Worm (Caenorhabditis elegans) whole organism, L1 larva: ENCODE measurements around the gene chdh-1.

Source experiments
- dpl-1 ChIP-seq, 3 experiments: fragments of 150-350 bp in 2 of 3; sonication (generic microtip) in 1 of 3; optimal IDR thresholded peaks; 2 replicates each; lab custom pipeline; 2014 to 2017; ENCODE audit warnings: missing biosample characterization in 3 of 3, missing genetic modification characterization in 3 of 3, missing genetic modification reagents in 3 of 3
- elt-2 ChIP-seq: sonication (generic microtip); optimal IDR thresholded peaks from 2 replicates; lab custom pipeline; 2016; ENCODE audit warnings: missing genetic modification characterization, mild to moderate bottlenecking, inconsistent platforms, missing compliant biosample characterization, missing genetic modification reagents
- elt-3 ChIP-seq, 6 experiments: fragments of 150-350 bp in 1 of 6; sonication (generic microtip); optimal IDR thresholded peaks; 2 replicates each; lab custom pipeline; 2017 to 2018; ENCODE audit warnings: missing biosample characterization in 6 of 6, missing genetic modification characterization in 6 of 6, inconsistent platforms in 1 of 6
- mab-9 ChIP-seq: fragments of 200-800 bp; sonication (Bioruptor generic); IDR thresholded peaks from 2 replicates; pipeline ENCODE4 v1.3.6; 2022; ENCODE audit warnings: missing genetic modification reagents, missing genetic modification characterization, missing compliant biosample characterization
- mdl-1 ChIP-seq, 2 experiments: fragments of 150-350 bp; optimal IDR thresholded peaks; 2 replicates each; lab custom pipeline; 2014 to 2017; ENCODE audit warnings: missing biosample characterization in 2 of 2, missing genetic modification characterization in 2 of 2, inconsistent platforms in 1 of 2
- nhr-76 ChIP-seq: sonication (generic microtip); optimal IDR thresholded peaks from 2 replicates; lab custom pipeline; 2017; ENCODE audit warnings: missing biosample characterization, missing genetic modification characterization
- ztf-11 ChIP-seq, 2 experiments: sonication (generic microtip); optimal IDR thresholded peaks; 2 replicates each; lab custom pipeline; 2016 to 2017; ENCODE audit warnings: missing genetic modification characterization in 2 of 2, missing biosample characterization in 1 of 2, missing compliant biosample characterization in 1 of 2
- ztf-4 ChIP-seq: fragments of 150-350 bp; optimal IDR thresholded peaks from 2 replicates; lab custom pipeline; 2014; ENCODE audit warnings: missing biosample characterization, missing genetic modification characterization

DNA sequence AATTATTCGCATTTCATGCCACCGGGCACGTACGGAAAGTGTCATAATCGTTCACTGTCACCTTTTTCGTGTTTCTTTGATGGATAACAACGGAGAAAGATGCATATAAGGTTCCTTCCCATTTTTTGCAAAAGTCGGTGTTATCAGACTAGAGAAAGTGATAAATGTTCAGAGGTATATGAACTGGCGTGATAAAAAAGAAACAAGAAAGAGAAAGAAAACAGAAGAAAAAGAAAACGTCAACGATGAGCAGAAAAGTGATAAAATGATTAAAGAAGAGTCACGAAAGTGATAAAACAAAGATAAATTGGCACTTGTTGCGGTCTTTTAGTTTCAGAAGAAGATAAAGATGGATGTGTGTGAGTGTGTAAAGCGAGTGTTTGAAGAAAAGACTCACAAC is 31.6 kb upstream of the chdh-1 start:
- TF ChIP-seq mab-9 (GFP tag; lab: Robert Waterston, UW) (no peak), ztf-4 (tag; lab: Kevin White, UChicago) (no peak), ztf-11 (tag; optimal IDR thresholded peaks at IDR 0.05; lab: Kevin White, UChicago) (no peak), nhr-76 (tag; lab: Kevin White, UChicago) (no peak), dpl-1 (GFP tag; optimal IDR thresholded peaks at IDR 0.05; lab: Kevin White, UChicago) (no peak), mdl-1 (tag; optimal IDR thresholded peaks at IDR 0.05; lab: Kevin White, UChicago) (no peak), elt-3 (tag; optimal IDR thresholded peaks at IDR 0.05; lab: Kevin White, UChicago) (peak in 1 of 6 experiments; percentile 46), elt-2 (tag; lab: Kevin White, UChicago) (no peak)
